Worm (Caenorhabditis elegans): ENCODE measurements around the gene bpl-1.

DNA sequence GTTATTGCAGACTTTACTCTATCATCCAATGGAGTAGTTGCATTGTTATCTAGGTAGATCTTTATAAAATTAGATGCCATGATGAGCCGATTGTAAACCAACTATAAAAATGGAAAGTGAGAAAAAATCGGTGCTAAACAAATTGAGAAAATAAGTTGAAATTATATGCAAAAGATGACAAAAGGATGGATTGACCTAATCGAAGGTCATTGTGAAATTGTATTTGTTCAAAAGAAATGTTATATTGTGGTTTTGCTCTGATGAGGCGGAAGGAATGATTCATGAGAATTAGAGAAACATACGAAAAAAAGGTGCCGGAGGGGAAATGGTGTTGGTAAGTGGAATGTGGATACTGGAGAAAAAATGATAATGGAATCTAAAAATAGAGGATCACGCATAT is 7.0 kb downstream of the bpl-1 start, which contains the start of gene scly-1:
- TF ChIP-seq fkh-10 (GFP tag; optimal IDR thresholded peaks at IDR 0.05) = no peak
- TF ChIP-seq nfya-1 (tag; optimal IDR thresholded peaks at IDR 0.05) = no peak
- TF ChIP-seq pqm-1 (tag; optimal IDR thresholded peaks at IDR 0.05) = no peak
- no peak for TF ChIP-seq ama-1 (optimal IDR thresholded peaks at IDR 0.05)
- no peak for TF ChIP-seq pha-4 (tag; optimal IDR thresholded peaks at IDR 0.05)
- no peak for TF ChIP-seq madf-2 (tag; optimal IDR thresholded peaks at IDR 0.05)
- no peak for TF ChIP-seq elt-4 (tag; optimal IDR thresholded peaks at IDR 0.05)
- no peak for TF ChIP-seq gmeb-2 (tag; optimal IDR thresholded peaks at IDR 0.05)
- no peak for TF ChIP-seq K02D7.2 (tag; optimal IDR thresholded peaks at IDR 0.05)
- no peak for TF ChIP-seq tbx-2 (tag; optimal IDR thresholded peaks at IDR 0.05)
- no peak for TF ChIP-seq sox-4 (tag; optimal IDR thresholded peaks at IDR 0.05)
- TF ChIP-seq sox-2 (GFP tag; IDR thresholded peaks at IDR 0.05) = no peak
- no peak for TF ChIP-seq lim-6 (tag; optimal IDR thresholded peaks at IDR 0.05)
- TF ChIP-seq npax-4 (tag; optimal IDR thresholded peaks at IDR 0.05) = no peak
